Worm (Caenorhabditis elegans) whole organism, L4/young adult: ENCODE results near the gene K08F4.5.

Experiments used
- dao-5 ChIP-seq: sonication (generic microtip); optimal IDR thresholded peaks from 2 replicates; lab custom pipeline; 2016; ENCODE audit warnings: missing genotype, missing genetic modification characterization, moderate library complexity, missing compliant biosample characterization
- him-1 ChIP-seq: sonication (generic microtip); optimal IDR thresholded peaks from 2 replicates; lab custom pipeline; 2016; ENCODE audit warnings: missing genotype, missing genetic modification reagents, missing genetic modification characterization, missing compliant biosample characterization

ce11 chrIV:10115142-10115541 is 20.6 kb downstream of the K08F4.5 start, which contains the start of gene C04G2.10:
- TF ChIP-seq him-1 (tag; lab: Kevin White, UChicago): no peak
- TF ChIP-seq dao-5 (tag; lab: Kevin White, UChicago): no peak
